Worm (Caenorhabditis elegans): ENCODE data around the gene frpr-4.
A peak's percentile ranks its signal among the peaks of the same experiment; 100 is the strongest.

frpr-4 gene

DNA sequence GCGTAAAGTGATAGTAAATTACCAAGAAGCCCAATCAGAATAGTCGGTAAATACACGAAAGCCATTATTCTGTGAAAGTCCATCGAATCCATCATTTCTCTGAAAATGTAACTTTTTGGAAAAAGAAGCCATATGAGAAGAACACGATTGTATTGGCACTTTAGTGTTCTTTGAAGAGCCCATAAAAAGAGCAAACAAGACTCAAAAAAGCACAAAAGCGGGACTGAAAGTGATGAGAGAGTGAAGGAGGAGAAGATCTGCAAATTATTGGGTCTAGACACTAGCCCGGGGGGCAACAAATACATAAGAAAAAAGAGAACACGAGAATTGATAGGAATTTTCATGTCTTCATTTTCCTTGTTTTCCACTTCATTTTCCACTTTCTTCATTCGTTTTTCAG is at the start of gene frpr-4:
Gene frpr-4, minus strand, starts transcription at position 101 of the 400 bp plus-strand sequence.
- TF ChIP-seq fkh-4 (tag; optimal IDR thresholded peaks at IDR 0.05; ENCODE audit: borderline replicate concordance) (no peak), snu-23 (GFP tag; optimal IDR thresholded peaks at IDR 0.05) (no peak), lin-35 (GFP tag; optimal IDR thresholded peaks at IDR 0.05) (no peak), elt-3 (tag; optimal IDR thresholded peaks at IDR 0.05) (no peak), sox-4 (tag; optimal IDR thresholded peaks at IDR 0.05) (no peak), nhr-47 (tag; optimal IDR thresholded peaks at IDR 0.05) (no peak), vab-15 (tag; optimal IDR thresholded peaks at IDR 0.05) (no peak), elt-2 (tag; optimal IDR thresholded peaks at IDR 0.05) (no peak), nhr-11 (tag; optimal IDR thresholded peaks at IDR 0.05) (no peak), swsn-7 (tag; optimal IDR thresholded peaks at IDR 0.05) (no peak), lsy-2 (tag; optimal IDR thresholded peaks at IDR 0.05) (no peak), C16A3.4 (tag; optimal IDR thresholded peaks at IDR 0.05) (no peak), lin-13 (GFP tag; optimal IDR thresholded peaks at IDR 0.05) (no peak), nhr-71 (tag; optimal IDR thresholded peaks at IDR 0.05) (no peak), ceh-82 (tag; optimal IDR thresholded peaks at IDR 0.05) (no peak), mab-9 (GFP tag; IDR thresholded peaks at IDR 0.05) (no peak), fkh-8 (tag; optimal IDR thresholded peaks at IDR 0.05) (no peak), unc-86 (tag; optimal IDR thresholded peaks at IDR 0.05) (no peak), unc-130 (tag; optimal IDR thresholded peaks at IDR 0.05) (no peak), ceh-63 (GFP tag; optimal IDR thresholded peaks at IDR 0.05) (no peak)

DNA sequence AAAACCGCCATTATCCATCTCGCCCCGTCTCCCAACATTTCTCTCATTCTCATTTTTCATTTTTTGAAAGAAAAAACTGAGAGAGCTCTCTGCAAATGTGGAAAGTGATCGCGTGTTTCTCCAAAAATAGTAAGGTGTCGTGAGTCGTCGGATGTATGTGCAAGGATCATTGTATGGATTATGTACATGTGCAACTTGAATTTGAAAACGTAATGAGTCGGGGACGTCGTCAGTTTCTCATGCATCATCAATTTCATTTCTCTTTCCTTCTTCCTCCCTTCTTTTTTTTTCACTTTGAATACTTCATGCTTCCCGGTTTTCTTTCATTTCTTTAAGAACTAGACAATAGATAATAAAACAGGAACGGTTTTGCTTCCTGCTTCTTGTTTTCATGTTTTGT is 49.8 kb upstream of the frpr-4 start:
- no peak for TF ChIP-seq C16A3.4 (tag; optimal IDR thresholded peaks at IDR 0.05)
- no peak for TF ChIP-seq fkh-10 (GFP tag; optimal IDR thresholded peaks at IDR 0.05)
- TF ChIP-seq skn-1 (tag; optimal IDR thresholded peaks at IDR 0.05): no peak
- no peak for TF ChIP-seq fos-1 (tag; optimal IDR thresholded peaks at IDR 0.05)
- peak; percentile 70 for TF ChIP-seq unc-86 (tag; optimal IDR thresholded peaks at IDR 0.05)
- TF ChIP-seq lin-15B (tag; optimal IDR thresholded peaks at IDR 0.05): no peak
- TF ChIP-seq efl-1 (optimal IDR thresholded peaks at IDR 0.05): no peak
- TF ChIP-seq efl-1 (GFP tag; optimal IDR thresholded peaks at IDR 0.05 in 1 of 2): peak in 1 of 2 experiments; percentile 55
- TF ChIP-seq mdl-1 (tag; optimal IDR thresholded peaks at IDR 0.05): no peak
- TF ChIP-seq nhr-19 (GFP tag; conservative IDR thresholded peaks at IDR 0.05): no peak
- no peak for TF ChIP-seq pag-3 (tag; optimal IDR thresholded peaks at IDR 0.05; ENCODE audit: borderline replicate concordance, insufficient read depth)
- no peak for TF ChIP-seq unc-30 (tag; optimal IDR thresholded peaks at IDR 0.05)
- no peak for TF ChIP-seq dpl-1 (GFP tag; optimal IDR thresholded peaks at IDR 0.05)
- TF ChIP-seq unc-62 (GFP tag; optimal IDR thresholded peaks at IDR 0.05): no peak
- no peak for TF ChIP-seq pax-3 (tag; optimal IDR thresholded peaks at IDR 0.05)
- no peak for TF ChIP-seq unc-130 (tag; optimal IDR thresholded peaks at IDR 0.05)
- no peak for TF ChIP-seq swsn-7 (tag; optimal IDR thresholded peaks at IDR 0.05)
- TF ChIP-seq C34B4.2 (tag; optimal IDR thresholded peaks at IDR 0.05): no peak
- no peak for TF ChIP-seq ceh-63 (GFP tag; optimal IDR thresholded peaks at IDR 0.05)
- peak; percentile 47 for TF ChIP-seq lin-14 (GFP tag; optimal IDR thresholded peaks at IDR 0.05)
- TF ChIP-seq lin-39 (tag; optimal IDR thresholded peaks at IDR 0.05): no peak
- TF ChIP-seq snu-23 (GFP tag; optimal IDR thresholded peaks at IDR 0.05): no peak
- no peak for TF ChIP-seq ceh-88 (GFP tag; IDR thresholded peaks at IDR 0.05)
- TF ChIP-seq nhr-20 (tag; optimal IDR thresholded peaks at IDR 0.05): no peak
- no peak for TF ChIP-seq ceh-82 (tag; optimal IDR thresholded peaks at IDR 0.05)
- no peak for TF ChIP-seq sox-4 (tag; optimal IDR thresholded peaks at IDR 0.05)
- no peak for TF ChIP-seq egl-13 (tag; optimal IDR thresholded peaks at IDR 0.05)
- TF ChIP-seq nhr-84 (tag; optimal IDR thresholded peaks at IDR 0.05): no peak

DNA sequence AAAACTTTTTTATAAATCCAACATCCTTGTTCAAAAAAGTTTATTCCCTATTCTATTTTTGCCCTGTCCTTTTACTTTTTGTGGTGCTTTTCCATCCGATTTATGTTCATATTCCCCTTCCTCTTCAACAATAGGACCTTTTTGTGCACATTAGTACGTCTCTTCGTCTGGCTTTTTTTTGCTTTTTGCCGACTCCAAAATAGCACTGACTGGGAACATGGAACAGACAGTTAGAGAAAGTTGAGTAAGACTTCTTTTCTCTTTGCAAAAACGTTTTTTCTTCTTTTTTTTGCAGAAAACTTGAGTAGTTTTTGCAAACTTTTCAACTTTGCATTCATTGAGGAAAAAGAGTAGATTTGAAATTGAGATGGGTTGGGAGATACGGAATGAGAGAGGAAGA is 46.5 kb upstream of the frpr-4 start:
- TF ChIP-seq ceh-8 (GFP tag; optimal IDR thresholded peaks at IDR 0.05): no peak
- peak in 1 of 3 experiments; percentile 8 for TF ChIP-seq ceh-82 (tag; optimal IDR thresholded peaks at IDR 0.05)
- TF ChIP-seq lin-14 (GFP tag; optimal IDR thresholded peaks at IDR 0.05): peak; percentile 71

All from whole organism, L1 larva.